Worm (Caenorhabditis elegans) whole organism, L1 larva: ENCODE data around the gene T10F2.5.

Source experiments
- C04F5.9 ChIP-seq: sonication (generic microtip); optimal IDR thresholded peaks from 2 replicates; lab custom pipeline; 2016; ENCODE audit warnings: missing genetic modification characterization, missing compliant biosample characterization
- C34B4.2 ChIP-seq: sonication (generic microtip); optimal IDR thresholded peaks from 2 replicates; lab custom pipeline; 2017; ENCODE audit warnings: mild to moderate bottlenecking, missing genetic modification characterization, missing compliant biosample characterization
- aha-1 ChIP-seq: fragments of 150-350 bp; optimal IDR thresholded peaks from 2 replicates; lab custom pipeline; 2014; ENCODE audit warnings: missing biosample characterization, missing genetic modification characterization
- alr-1 ChIP-seq: fragments of 200-800 bp; sonication (Bioruptor generic); optimal IDR thresholded peaks from 2 replicates; lab custom pipeline; 2018; ENCODE audit warnings: borderline replicate concordance, mild to moderate bottlenecking, missing genetic modification characterization, missing compliant biosample characterization
- blmp-1 ChIP-seq: fragments of 150-350 bp; optimal IDR thresholded peaks from 2 replicates; lab custom pipeline; 2014; ENCODE audit warnings: missing biosample characterization, missing genetic modification characterization
- ceh-8 ChIP-seq: fragments of 200-800 bp; sonication (Bioruptor generic); optimal IDR thresholded peaks from 2 replicates; lab custom pipeline; 2018; ENCODE audit warnings: mild to moderate bottlenecking, missing genetic modification characterization, moderate library complexity, missing compliant biosample characterization
- ceh-88 ChIP-seq: fragments of 200-800 bp; sonication (Bioruptor generic); IDR thresholded peaks from 2 replicates; pipeline ENCODE4 v1.3.6; 2022; ENCODE audit warnings: missing genetic modification characterization, missing compliant biosample characterization
- ces-1 ChIP-seq: fragments of 150-350 bp; optimal IDR thresholded peaks from 2 replicates; lab custom pipeline; 2014; ENCODE audit warnings: missing biosample characterization, missing genetic modification reagents, missing genetic modification characterization
- dpl-1 ChIP-seq, 3 experiments: fragments of 150-350 bp in 2 of 3; sonication (generic microtip) in 1 of 3; optimal IDR thresholded peaks; 2 replicates each; lab custom pipeline; 2014 to 2017; ENCODE audit warnings: missing biosample characterization in 3 of 3, missing genetic modification characterization in 3 of 3, missing genetic modification reagents in 3 of 3
- efl-1 ChIP-seq, 4 experiments: fragments of 150-350 bp; optimal IDR thresholded peaks in 3 of 4; peaks in 1 of 4; 1 replicate in 1 of 4; 2 replicates in 3 of 4; lab custom pipeline; 2014; ENCODE audit warnings: missing biosample characterization in 2 of 4, missing genetic modification characterization in 2 of 4, missing genetic modification reagents in 2 of 4
- efl-3 ChIP-seq: fragments of 200-800 bp; sonication (Bioruptor generic); optimal IDR thresholded peaks from 2 replicates; lab custom pipeline; 2018; ENCODE audit warnings: mild to moderate bottlenecking, missing genetic modification characterization, missing compliant biosample characterization
- egl-27 ChIP-seq, 2 experiments: fragments of 150-350 bp in 1 of 2; sonication (generic microtip); optimal IDR thresholded peaks; 3 replicates each; lab custom pipeline; 2017 to 2018; ENCODE audit warnings: missing biosample characterization in 2 of 2, missing genetic modification characterization in 2 of 2, missing genetic modification reagents in 2 of 2
- elt-2 ChIP-seq: sonication (generic microtip); optimal IDR thresholded peaks from 2 replicates; lab custom pipeline; 2016; ENCODE audit warnings: missing genetic modification characterization, mild to moderate bottlenecking, inconsistent platforms, missing compliant biosample characterization, missing genetic modification reagents
- ets-5 ChIP-seq: fragments of 200-800 bp; sonication (Bioruptor generic); IDR thresholded peaks from 2 replicates; pipeline ENCODE4 v1.3.6; 2022; ENCODE audit warnings: missing genetic modification characterization, missing compliant biosample characterization
- lin-13 ChIP-seq: fragments of 150-350 bp; optimal IDR thresholded peaks from 2 replicates; lab custom pipeline; 2014; ENCODE audit warnings: missing biosample characterization, missing genetic modification reagents, missing genetic modification characterization
- lin-14 ChIP-seq: fragments of 200-800 bp; sonication (Bioruptor generic); optimal IDR thresholded peaks from 2 replicates; lab custom pipeline; 2018; ENCODE audit warnings: mild to moderate bottlenecking, missing genetic modification characterization, moderate library complexity, missing compliant biosample characterization
- lin-15B ChIP-seq: fragments of 150-350 bp; sonication (generic microtip); optimal IDR thresholded peaks from 3 replicates; lab custom pipeline; 2014; ENCODE audit warnings: missing biosample characterization, missing genetic modification characterization
- lin-39 ChIP-seq: fragments of 150-350 bp; optimal IDR thresholded peaks from 2 replicates; lab custom pipeline; 2014; ENCODE audit warnings: missing biosample characterization, missing genetic modification reagents, missing genetic modification characterization
- lir-3 ChIP-seq: sonication (generic microtip); optimal IDR thresholded peaks from 2 replicates; lab custom pipeline; 2016; ENCODE audit warnings: mild to moderate bottlenecking, missing genetic modification characterization, moderate library complexity, missing compliant biosample characterization; ENCODE audit not compliant: poor library complexity
- lsy-2 ChIP-seq, 2 experiments: fragments of 150-350 bp; optimal IDR thresholded peaks; 2 replicates each; lab custom pipeline; 2014; ENCODE audit warnings: missing biosample characterization in 2 of 2, missing genetic modification characterization in 2 of 2
- mep-1 ChIP-seq: fragments of 150-350 bp; optimal IDR thresholded peaks from 2 replicates; lab custom pipeline; 2014; ENCODE audit warnings: missing biosample characterization, missing genetic modification characterization
- nhr-11 ChIP-seq: fragments of 150-350 bp; optimal IDR thresholded peaks from 2 replicates; lab custom pipeline; 2014; ENCODE audit warnings: missing biosample characterization, missing genetic modification characterization
- nhr-20 ChIP-seq: sonication (generic microtip); optimal IDR thresholded peaks from 2 replicates; lab custom pipeline; 2016; ENCODE audit warnings: mild to moderate bottlenecking, missing genetic modification characterization, missing compliant biosample characterization
- nhr-76 ChIP-seq: sonication (generic microtip); optimal IDR thresholded peaks from 2 replicates; lab custom pipeline; 2017; ENCODE audit warnings: missing biosample characterization, missing genetic modification characterization
- nhr-77 ChIP-seq: fragments of 150-350 bp; optimal IDR thresholded peaks from 2 replicates; lab custom pipeline; 2014; ENCODE audit warnings: missing biosample characterization, missing genetic modification characterization
- nhr-84 ChIP-seq: sonication (generic microtip); optimal IDR thresholded peaks from 2 replicates; lab custom pipeline; 2017; ENCODE audit warnings: missing biosample characterization, missing genetic modification characterization
- nhr-90 ChIP-seq: sonication (generic microtip); optimal IDR thresholded peaks from 2 replicates; lab custom pipeline; 2016; ENCODE audit warnings: mild to moderate bottlenecking, missing genetic modification characterization, missing compliant biosample characterization; ENCODE audit not compliant: poor library complexity
- pax-3 ChIP-seq: fragments of 200-800 bp; sonication (Bioruptor generic); optimal IDR thresholded peaks from 2 replicates; lab custom pipeline; 2018; ENCODE audit warnings: mild to moderate bottlenecking, missing genetic modification characterization, moderate library complexity, missing compliant biosample characterization
- pqm-1 ChIP-seq: sonication (generic microtip); optimal IDR thresholded peaks from 3 replicates; lab custom pipeline; 2017; ENCODE audit warnings: missing biosample characterization, missing genetic modification characterization
- rnt-1 ChIP-seq: sonication (generic microtip); optimal IDR thresholded peaks from 2 replicates; lab custom pipeline; 2016; ENCODE audit warnings: mild to moderate bottlenecking, missing genetic modification characterization, moderate library complexity, missing compliant biosample characterization
- skn-1 ChIP-seq: fragments of 150-350 bp; optimal IDR thresholded peaks from 2 replicates; lab custom pipeline; 2014; ENCODE audit warnings: missing biosample characterization, missing genetic modification characterization
- snpc-4 ChIP-seq: fragments of 150-350 bp; optimal IDR thresholded peaks from 2 replicates; lab custom pipeline; 2014; ENCODE audit warnings: missing biosample characterization, missing genetic modification characterization
- sptf-1 ChIP-seq: fragments of 150-350 bp; optimal IDR thresholded peaks from 2 replicates; lab custom pipeline; 2014; ENCODE audit warnings: missing biosample characterization, missing genetic modification characterization
- sup-37 ChIP-seq: fragments of 200-800 bp; sonication (Bioruptor generic); optimal IDR thresholded peaks from 2 replicates; lab custom pipeline; 2018; ENCODE audit warnings: mild to moderate bottlenecking, missing genetic modification characterization, missing compliant biosample characterization
- swsn-7 ChIP-seq: sonication (generic microtip); optimal IDR thresholded peaks from 2 replicates; lab custom pipeline; 2016; ENCODE audit warnings: missing genetic modification characterization, missing compliant biosample characterization
- tbx-2 ChIP-seq: sonication (generic microtip); optimal IDR thresholded peaks from 2 replicates; lab custom pipeline; 2016; ENCODE audit warnings: missing genetic modification characterization, missing compliant biosample characterization
- tlp-1 ChIP-seq: fragments of 150-350 bp; optimal IDR thresholded peaks from 2 replicates; lab custom pipeline; 2014; ENCODE audit warnings: missing biosample characterization, missing genetic modification characterization
- unc-130 ChIP-seq: fragments of 150-350 bp; optimal IDR thresholded peaks from 2 replicates; lab custom pipeline; 2017; ENCODE audit warnings: missing biosample characterization, missing genetic modification characterization, inconsistent platforms
- unc-86 ChIP-seq: sonication (generic microtip); optimal IDR thresholded peaks from 2 replicates; lab custom pipeline; 2016; ENCODE audit warnings: missing genetic modification characterization, missing compliant biosample characterization
- unc-98 ChIP-seq: fragments of 200-800 bp; sonication (Bioruptor generic); IDR thresholded peaks from 2 replicates; pipeline ENCODE4 v1.3.6; 2022; ENCODE audit warnings: missing genetic modification characterization, missing compliant biosample characterization
- xbp-1 ChIP-seq: sonication (generic microtip); optimal IDR thresholded peaks from 2 replicates; lab custom pipeline; 2016; ENCODE audit warnings: missing genetic modification characterization, missing compliant biosample characterization
- zag-1 ChIP-seq: fragments of 150-350 bp; optimal IDR thresholded peaks from 2 replicates; lab custom pipeline; 2014; ENCODE audit warnings: missing biosample characterization, missing genetic modification characterization
- zip-4 ChIP-seq: fragments of 200-800 bp; sonication (Bioruptor generic); optimal IDR thresholded peaks from 2 replicates; lab custom pipeline; 2018; ENCODE audit warnings: mild to moderate bottlenecking, missing genetic modification characterization, moderate library complexity, missing compliant biosample characterization

The T10F2.5 gene

DNA sequence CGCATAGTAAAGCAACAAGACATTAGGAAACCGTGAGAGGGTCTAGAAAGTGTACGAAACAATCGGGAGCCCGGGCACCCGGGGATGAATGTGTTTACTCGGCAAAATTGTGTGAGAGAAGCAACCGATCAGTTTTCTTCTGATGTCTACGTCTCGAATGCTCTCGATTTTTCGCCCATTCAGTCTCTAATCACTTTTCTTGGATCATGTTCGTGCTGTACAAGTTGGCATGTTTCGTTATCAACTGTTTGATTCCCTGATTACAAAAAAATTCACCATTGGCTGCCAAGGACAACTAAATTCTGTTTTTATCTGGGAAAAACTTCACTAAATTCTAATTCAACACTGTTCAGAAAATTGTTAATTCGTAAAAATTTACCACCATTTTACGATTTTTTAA, 21.2 kb upstream of the T10F2.5 start:
- TF ChIP-seq elt-2 (tag; lab: Kevin White, UChicago) (no peak), efl-1 (optimal IDR thresholded peaks at IDR 0.05; lab: Kevin White, UChicago) (no peak), efl-1 (GFP tag; optimal IDR thresholded peaks at IDR 0.05 in 1 of 2; lab: Kevin White, UChicago) (peak in 1 of 2 experiments; percentile 71), lsy-2 (tag; optimal IDR thresholded peaks at IDR 0.05; lab: Kevin White, UChicago) (peak in 1 of 2 experiments; percentile 23), lin-14 (GFP tag; lab: Kevin White, UChicago) (peak; percentile 24)
- TF ChIP-seq, all 84 proteins: peak for 3

DNA sequence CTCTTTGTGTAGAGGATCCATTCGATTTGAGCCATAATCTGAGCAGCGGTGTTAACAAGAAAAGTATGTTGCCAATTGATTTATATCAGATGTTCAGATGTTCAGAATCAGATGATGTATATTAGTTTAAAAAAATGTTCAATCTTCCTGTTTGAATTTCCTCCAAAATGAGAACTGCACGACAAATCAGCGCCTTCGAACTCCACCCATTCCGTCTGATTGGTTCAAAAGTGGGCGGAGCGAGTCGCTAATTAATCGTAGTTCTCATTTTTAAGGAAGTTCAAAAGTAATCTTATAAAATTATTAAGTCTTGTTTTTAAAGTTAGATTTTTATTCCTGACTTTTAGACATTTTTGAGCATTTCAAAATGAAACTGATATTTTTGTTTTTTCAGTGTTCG, 19.8 kb upstream of the T10F2.5 start:
- TF ChIP-seq lin-39 (tag; lab: Kevin White, UChicago) (no peak), efl-1 (optimal IDR thresholded peaks at IDR 0.05; lab: Kevin White, UChicago) (peak in 1 of 2 experiments; percentile 3), efl-1 (GFP tag; optimal IDR thresholded peaks at IDR 0.05 in 1 of 2; lab: Kevin White, UChicago) (peak in 1 of 2 experiments; percentile 10)
- TF ChIP-seq, all 84 proteins: peak for 1

DNA sequence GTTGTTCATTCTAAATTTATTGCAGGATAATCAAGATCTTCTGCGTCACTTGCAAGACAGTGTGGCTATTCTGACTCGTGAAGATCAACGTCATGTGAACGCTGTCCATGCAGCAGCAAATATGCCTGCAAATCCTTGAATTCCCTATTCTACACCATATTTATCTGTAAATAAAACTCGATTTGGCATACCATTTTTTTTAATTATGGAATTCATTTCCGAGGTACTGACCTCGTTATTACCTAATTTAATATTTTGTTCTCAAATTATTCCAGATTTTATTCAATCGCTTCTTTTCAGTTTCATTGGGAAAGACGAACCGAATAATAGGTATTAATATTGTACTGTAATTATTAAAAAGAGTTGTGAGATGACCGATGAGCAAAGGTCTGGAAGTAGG, 14.2 kb upstream of the T10F2.5 start, which contains the start of gene cid-1:
Gene cid-1 (plus strand): TSS at position 301 of the 400 bp plus-strand sequence.
- TF ChIP-seq nhr-84: no peak
- TF ChIP-seq ces-1 (GFP tag; lab: Kevin White, UChicago): no peak
- no peak for TF ChIP-seq tbx-2 (tag; lab: Kevin White, UChicago)
- no peak for TF ChIP-seq lin-15B (tag; lab: Kevin White, UChicago)
- no peak for TF ChIP-seq xbp-1
- no peak for TF ChIP-seq unc-86
- TF ChIP-seq sptf-1 (tag; lab: Kevin White, UChicago): no peak
- TF ChIP-seq snpc-4 (tag; lab: Kevin White, UChicago): no peak
- TF ChIP-seq ets-5 (GFP tag; lab: Robert Waterston, UW): no peak
- no peak for TF ChIP-seq swsn-7 (tag; lab: Kevin White, UChicago)
- no peak for TF ChIP-seq aha-1 (tag; lab: Kevin White, UChicago)
- TF ChIP-seq sup-37 (GFP tag; lab: Kevin White, UChicago): no peak
- no peak for TF ChIP-seq blmp-1
- no peak for TF ChIP-seq egl-27 (tag; optimal IDR thresholded peaks at IDR 0.05; lab: Kevin White, UChicago)

DNA sequence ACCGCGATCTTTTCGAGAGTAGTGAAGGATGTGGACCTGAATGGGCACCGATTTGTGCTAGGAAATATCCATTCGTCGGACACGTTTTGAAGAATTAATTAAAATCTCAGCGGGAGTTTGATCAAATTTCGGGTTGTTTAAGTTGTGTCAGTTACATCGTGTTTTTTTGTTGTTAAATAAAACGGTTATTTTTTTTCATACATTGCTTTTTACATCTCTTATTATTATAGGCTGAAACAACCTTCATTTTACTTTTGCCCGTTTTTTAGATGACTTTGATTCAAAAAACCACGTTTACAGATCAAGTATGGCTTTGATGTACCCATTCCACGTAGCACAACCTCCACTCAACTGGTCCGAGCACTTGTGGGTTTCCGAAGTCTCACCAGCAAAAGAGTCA, 13.7 kb upstream of the T10F2.5 start, which contains the start of gene emb-1:
Gene emb-1 (plus strand): TSS at position 301 of the 400 bp plus-strand sequence.
- no peak for TF ChIP-seq dpl-1 (GFP tag; optimal IDR thresholded peaks at IDR 0.05; lab: Kevin White, UChicago)
- TF ChIP-seq snpc-4 (tag; lab: Kevin White, UChicago): no peak
- TF ChIP-seq swsn-7 (tag; lab: Kevin White, UChicago): no peak
- TF ChIP-seq nhr-90: no peak
- no peak for TF ChIP-seq nhr-11 (tag; lab: Kevin White, UChicago)
- TF ChIP-seq nhr-20 (tag; lab: Kevin White, UChicago): no peak
- no peak for TF ChIP-seq lin-15B (tag; lab: Kevin White, UChicago)
- TF ChIP-seq alr-1 (tag; lab: Kevin White, UChicago): no peak
- no peak for TF ChIP-seq lir-3 (tag; lab: Kevin White, UChicago)
- no peak for TF ChIP-seq xbp-1
- no peak for TF ChIP-seq tbx-2 (tag; lab: Kevin White, UChicago)
- no peak for TF ChIP-seq tlp-1
- no peak for TF ChIP-seq zip-4 (GFP tag; lab: Kevin White, UChicago)

DNA sequence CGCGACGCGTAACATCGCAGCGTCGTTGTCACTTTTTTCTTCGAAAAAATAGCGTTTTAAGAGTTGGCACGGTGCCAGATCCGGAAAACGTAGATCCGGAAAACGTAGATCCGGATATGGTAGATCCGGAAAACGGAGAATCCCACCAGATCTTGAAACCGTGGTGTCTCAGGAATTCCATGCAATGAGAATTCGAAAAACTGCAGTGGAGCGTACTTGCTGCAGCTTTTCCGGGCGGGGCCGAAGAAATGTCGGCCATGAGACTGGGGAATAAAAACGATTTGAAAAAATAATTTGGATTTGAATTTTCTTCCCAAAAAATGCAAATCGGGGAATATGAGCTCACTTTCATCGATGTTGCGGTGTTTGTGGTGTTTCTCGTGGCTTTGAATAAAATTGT, 13.1 kb upstream of the T10F2.5 start, which contains the start of gene K10D2.5:
Gene K10D2.5 (plus strand): TSS at position 251 of the 400 bp plus-strand sequence.
- TF ChIP-seq ceh-88 (GFP tag; lab: Robert Waterston, UW) (peak; percentile 81), unc-98 (GFP tag; lab: Robert Waterston, UW) (peak; percentile 98), snpc-4 (tag; lab: Kevin White, UChicago) (peak; percentile 84), lin-13 (GFP tag; lab: Kevin White, UChicago) (peak; percentile 95), C04F5.9 (tag; lab: Kevin White, UChicago) (peak; percentile 94), efl-3 (no peak), unc-130 (peak; percentile 90), skn-1 (tag; lab: Kevin White, UChicago) (peak; percentile 84), nhr-84 (no peak), nhr-76 (no peak), mep-1 (tag; lab: Kevin White, UChicago) (peak; percentile 94), pqm-1 (tag; lab: Kevin White, UChicago) (no peak), rnt-1 (tag; lab: Kevin White, UChicago) (peak; percentile 100), egl-27 (tag; optimal IDR thresholded peaks at IDR 0.05; lab: Kevin White, UChicago) (peak in 1 of 2 experiments; percentile 14), blmp-1 (peak; percentile 77), C34B4.2 (tag; lab: Kevin White, UChicago) (no peak), zag-1 (peak; percentile 14), sup-37 (GFP tag; lab: Kevin White, UChicago) (peak; percentile 72), ceh-8 (GFP tag; lab: Kevin White, UChicago) (peak; percentile 50), nhr-77 (tag; lab: Kevin White, UChicago) (peak; percentile 89), pax-3 (tag; lab: Kevin White, UChicago) (peak; percentile 96), alr-1 (tag; lab: Kevin White, UChicago) (no peak)
